Fruit fly (Drosophila melanogaster): ENCODE measurements around the gene B4.

Gene B4

DNA sequence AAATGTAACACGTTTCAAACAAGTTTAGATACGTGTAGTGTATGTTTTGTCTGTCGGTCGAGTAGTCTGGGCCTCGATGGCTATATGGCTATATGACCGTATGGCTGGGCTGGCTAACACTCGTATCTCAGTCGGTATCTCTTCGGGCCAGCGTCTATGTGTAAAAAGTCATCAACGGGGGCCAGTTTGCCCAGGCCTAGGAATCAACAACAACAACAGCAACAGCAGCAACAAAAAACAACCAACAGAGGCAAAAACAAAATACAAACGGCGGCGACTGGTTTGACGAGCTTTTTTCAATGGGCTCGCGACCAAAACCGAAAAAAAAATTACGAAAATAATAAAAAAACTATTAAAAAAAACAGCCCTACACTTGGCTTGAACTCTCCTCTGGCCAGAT lies 3.5 kb downstream of the B4 start (continued):
- TF ChIP-seq vri (GFP tag; optimal IDR thresholded peaks at IDR 0.05) (no peak), Hr4 (GFP tag; optimal IDR thresholded peaks at IDR 0.05) (peak; percentile 1), CG9139 (GFP tag; optimal IDR thresholded peaks at IDR 0.05) (peak; percentile 96), CG11294 (GFP tag; IDR thresholded peaks at IDR 0.05) (no peak), esn (GFP tag; optimal IDR thresholded peaks at IDR 0.05) (no peak), Sox102F (GFP tag; optimal IDR thresholded peaks at IDR 0.05) (no peak), Sox15 (GFP tag; optimal IDR thresholded peaks at IDR 0.05) (no peak), cyc (GFP tag; optimal IDR thresholded peaks at IDR 0.05) (no peak), spab (GFP tag; optimal IDR thresholded peaks at IDR 0.05) (peak; percentile 89)

DNA sequence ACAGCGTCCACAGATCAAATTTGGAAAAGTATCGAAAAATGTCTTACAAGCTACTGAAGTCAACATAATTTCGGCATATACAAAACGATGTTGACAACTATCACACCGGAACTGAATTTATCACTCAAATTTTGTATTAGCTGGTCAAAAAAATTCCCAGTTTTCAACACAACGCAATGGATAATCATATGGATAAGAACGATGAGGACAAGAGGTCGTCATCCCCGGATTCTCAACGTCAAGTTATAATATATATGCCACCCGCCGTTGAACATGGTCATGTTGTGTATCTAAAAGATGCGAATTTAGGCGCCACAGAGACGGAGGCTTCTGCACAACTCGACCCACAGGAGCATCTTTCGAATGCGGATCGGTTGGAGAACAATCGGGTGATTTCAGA lies 6.7 kb downstream of the B4 start, which contains the start of gene CG9263:
CG9263 (minus strand) TSS at position 101 of the 400 bp plus-strand sequence.
- TF ChIP-seq CG6276 (GFP tag; optimal IDR thresholded peaks at IDR 0.05) = no peak
- no peak for TF ChIP-seq CG6808 (GFP tag; optimal IDR thresholded peaks at IDR 0.05)
- TF ChIP-seq CG11762 (GFP tag; optimal IDR thresholded peaks at IDR 0.05; ENCODE audit: insufficient read depth) = no peak
- no peak for TF ChIP-seq fd85E (GFP tag; optimal IDR thresholded peaks at IDR 0.05)
- no peak for TF ChIP-seq Gug (GFP tag; IDR thresholded peaks at IDR 0.05)
- TF ChIP-seq CG11902 (GFP tag; optimal IDR thresholded peaks at IDR 0.05) = no peak
- no peak for TF ChIP-seq Eip78C (GFP tag)
- no peak for TF ChIP-seq svp (GFP tag)
- TF ChIP-seq salr (GFP tag; optimal IDR thresholded peaks at IDR 0.05) = no peak
- no peak for TF ChIP-seq vri (GFP tag; optimal IDR thresholded peaks at IDR 0.05)
- no peak for TF ChIP-seq Hr4 (GFP tag; optimal IDR thresholded peaks at IDR 0.05)
- no peak for TF ChIP-seq pdm3 (GFP tag; optimal IDR thresholded peaks at IDR 0.05)

DNA sequence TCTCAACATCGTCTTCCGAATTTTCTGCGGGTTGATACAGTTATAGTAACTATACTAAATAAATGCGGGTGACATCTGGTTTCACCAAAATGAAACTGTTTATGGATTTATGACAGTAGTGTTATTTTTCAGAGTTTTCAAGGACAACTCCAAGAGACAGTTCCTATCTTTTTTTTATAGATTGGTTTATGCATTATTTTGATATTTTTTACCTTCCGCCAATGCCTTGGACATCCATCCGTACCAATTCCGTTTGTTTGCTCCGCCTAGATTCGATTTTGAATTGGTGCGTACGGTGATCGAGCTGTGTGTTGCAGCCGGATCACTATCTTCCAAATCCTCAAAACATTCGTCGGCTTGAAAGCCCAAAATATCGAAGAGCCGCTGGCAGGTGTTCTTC lies 7.2 kb downstream of the B4 start, which contains the start of gene CG16853:
CG16853 (plus strand) TSS at position 301 of the 400 bp plus-strand sequence.
- TF ChIP-seq CG34406 (GFP tag; optimal IDR thresholded peaks at IDR 0.05) = no peak
- no peak for TF ChIP-seq Sox102F (GFP tag; optimal IDR thresholded peaks at IDR 0.05)
- TF ChIP-seq CG3032 (tag; optimal IDR thresholded peaks at IDR 0.05) = no peak
- TF ChIP-seq CG7368 (GFP tag; optimal IDR thresholded peaks at IDR 0.05) = no peak
- TF ChIP-seq CG6276 (GFP tag; optimal IDR thresholded peaks at IDR 0.05) = no peak
- no peak for TF ChIP-seq CG11762 (GFP tag; optimal IDR thresholded peaks at IDR 0.05; ENCODE audit: insufficient read depth)
- TF ChIP-seq ss (GFP tag; optimal IDR thresholded peaks at IDR 0.05) = no peak
- no peak for TF ChIP-seq fd85E (GFP tag; optimal IDR thresholded peaks at IDR 0.05)
- TF ChIP-seq CG10631 (GFP tag; optimal IDR thresholded peaks at IDR 0.05) = no peak
- no peak for TF ChIP-seq topi (GFP tag; optimal IDR thresholded peaks at IDR 0.05)
- no peak for TF ChIP-seq salr (GFP tag; optimal IDR thresholded peaks at IDR 0.05)

DNA sequence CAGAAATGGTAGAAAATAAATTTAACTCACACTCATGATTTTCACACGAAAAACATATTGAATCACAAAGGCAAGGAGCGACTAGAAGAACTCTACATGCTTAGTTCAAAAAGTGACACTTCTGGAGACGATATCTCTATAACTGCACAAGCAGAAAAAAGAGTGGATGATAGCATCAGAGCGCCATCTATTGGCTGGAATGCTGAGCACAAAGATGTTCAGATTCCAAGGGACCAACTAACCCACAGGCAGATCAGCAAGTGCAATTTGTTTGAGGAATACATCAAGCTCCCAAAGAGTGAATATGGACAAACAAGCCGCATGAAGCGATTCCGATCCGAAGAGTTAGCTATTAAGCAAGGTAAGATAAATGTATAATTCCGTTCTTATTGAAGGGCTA lies 8.4 kb downstream of the B4 start, which contains the start of gene CG16852:
CG16852 (plus strand) TSS at position 48 of the 400 bp plus-strand sequence.
- TF ChIP-seq Eip93F (GFP tag; optimal IDR thresholded peaks at IDR 0.05) (no peak), CG10631 (GFP tag; optimal IDR thresholded peaks at IDR 0.05) (no peak), CG6808 (GFP tag; optimal IDR thresholded peaks at IDR 0.05) (no peak), CG7368 (GFP tag; optimal IDR thresholded peaks at IDR 0.05) (no peak), fd85E (GFP tag; optimal IDR thresholded peaks at IDR 0.05) (no peak), topi (GFP tag; optimal IDR thresholded peaks at IDR 0.05) (no peak), Blimp-1 (GFP tag; optimal IDR thresholded peaks at IDR 0.05) (no peak)

DNA sequence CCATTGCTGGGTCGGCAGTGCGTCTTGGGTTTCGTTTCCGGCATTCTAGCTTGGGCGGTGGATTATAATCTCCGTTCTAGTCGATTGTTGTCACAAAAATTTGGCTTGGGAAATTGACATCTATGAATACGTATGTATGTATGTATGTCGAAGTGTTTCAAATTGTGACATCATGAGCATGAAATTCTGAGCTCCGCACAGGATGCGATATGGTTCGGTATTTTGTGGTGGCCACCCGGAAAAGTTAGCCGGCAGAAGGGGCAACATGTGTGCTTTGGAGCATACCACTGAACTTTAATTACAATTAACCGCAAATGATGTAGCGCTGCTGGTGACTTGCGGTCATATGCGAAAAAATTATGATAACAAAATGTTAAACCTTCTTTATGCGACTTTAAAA lies 13.4 kb downstream of the B4 start, which contains the start of gene CG15638:
CG15638 (minus strand) TSS at position 101 of the 400 bp plus-strand sequence.
- no peak for TF ChIP-seq pdm3 (GFP tag; optimal IDR thresholded peaks at IDR 0.05)
- TF ChIP-seq Lpt (GFP tag; optimal IDR thresholded peaks at IDR 0.05) = no peak
- no peak for TF ChIP-seq CG6276 (GFP tag; optimal IDR thresholded peaks at IDR 0.05)
- TF ChIP-seq Sox102F (GFP tag; optimal IDR thresholded peaks at IDR 0.05) = no peak
- TF ChIP-seq topi (GFP tag; optimal IDR thresholded peaks at IDR 0.05) = no peak
- TF ChIP-seq CG3032 (tag; optimal IDR thresholded peaks at IDR 0.05) = no peak
- TF ChIP-seq OdsH (GFP tag; optimal IDR thresholded peaks at IDR 0.05) = no peak
- no peak for TF ChIP-seq CG10669 (GFP tag; optimal IDR thresholded peaks at IDR 0.05)
- TF ChIP-seq spab (GFP tag; optimal IDR thresholded peaks at IDR 0.05) = no peak
- no peak for TF ChIP-seq CG11902 (GFP tag; optimal IDR thresholded peaks at IDR 0.05)
- TF ChIP-seq Hr39 (GFP tag; optimal IDR thresholded peaks at IDR 0.05) = no peak
- no peak for TF ChIP-seq Ets96B (tag; optimal IDR thresholded peaks at IDR 0.05)
- TF ChIP-seq CG6792 (GFP tag; optimal IDR thresholded peaks at IDR 0.05) = no peak
- no peak for TF ChIP-seq CG8119 (GFP tag; IDR thresholded peaks at IDR 0.05)
